Worm (Caenorhabditis elegans): ENCODE measurements around the gene gpa-5.

gpa-5 gene

DNA sequence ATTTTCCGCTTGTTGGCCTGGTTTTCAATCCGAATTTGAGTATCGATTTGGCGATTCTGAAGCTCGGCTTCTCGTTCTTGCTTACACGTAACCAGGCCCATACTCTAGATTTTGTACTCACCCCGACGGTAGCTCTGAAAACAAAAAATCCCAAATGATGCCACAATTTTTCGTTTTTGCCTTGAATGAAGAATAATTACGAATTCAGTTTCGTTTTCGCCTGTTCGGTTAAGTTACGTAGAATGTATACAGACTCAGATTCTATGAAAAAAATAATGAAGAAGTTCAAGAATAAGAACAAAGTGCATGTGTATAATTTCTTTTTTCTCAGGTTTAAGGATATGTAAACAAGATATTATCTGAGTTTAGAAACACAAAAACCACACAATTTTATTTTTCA, at the start of gene gpa-5:
TSS of gene gpa-5 (minus strand) at position 101 of the 400 bp plus-strand sequence.
- TF ChIP-seq ref-1 (GFP tag; conservative IDR thresholded peaks at IDR 0.05) (no peak), tab-1 (GFP tag; IDR thresholded peaks at IDR 0.05) (no peak), flt-1 (GFP tag; IDR thresholded peaks at IDR 0.05) (no peak), cog-1 (tag; optimal IDR thresholded peaks at IDR 0.05) (no peak), ztf-23 (GFP tag; IDR thresholded peaks at IDR 0.05) (no peak), klf-2 (GFP tag; conservative IDR thresholded peaks at IDR 0.05) (no peak), ztf-29 (GFP tag; IDR thresholded peaks at IDR 0.05) (no peak), T22C8.4 (GFP tag; IDR thresholded peaks at IDR 0.05) (no peak), med-1 (GFP tag; optimal IDR thresholded peaks at IDR 0.05; ENCODE audit: insufficient read depth) (no peak)

- no peak for TF ChIP-seq ref-1 (GFP tag; conservative IDR thresholded peaks at IDR 0.05)
- no peak for TF ChIP-seq tab-1 (GFP tag; IDR thresholded peaks at IDR 0.05)
- TF ChIP-seq ztf-23 (GFP tag; IDR thresholded peaks at IDR 0.05) = no peak
- no peak for TF ChIP-seq ztf-29 (GFP tag; IDR thresholded peaks at IDR 0.05)
- no peak for TF ChIP-seq med-1 (GFP tag; optimal IDR thresholded peaks at IDR 0.05; ENCODE audit: insufficient read depth)
- TF ChIP-seq cog-1 (tag; optimal IDR thresholded peaks at IDR 0.05) = no peak
- no peak for TF ChIP-seq klf-2 (GFP tag; conservative IDR thresholded peaks at IDR 0.05)
- no peak for TF ChIP-seq T22C8.4 (GFP tag; IDR thresholded peaks at IDR 0.05)
- TF ChIP-seq flt-1 (GFP tag; IDR thresholded peaks at IDR 0.05) = no peak
These were observed 43.9 kb upstream of the gpa-5 start, which contains the start of gene F48B9.3 for ce11 chrX:2164751-2165150. Gene F48B9.3, plus strand, starts transcription at chrX:2165051.

DNA sequence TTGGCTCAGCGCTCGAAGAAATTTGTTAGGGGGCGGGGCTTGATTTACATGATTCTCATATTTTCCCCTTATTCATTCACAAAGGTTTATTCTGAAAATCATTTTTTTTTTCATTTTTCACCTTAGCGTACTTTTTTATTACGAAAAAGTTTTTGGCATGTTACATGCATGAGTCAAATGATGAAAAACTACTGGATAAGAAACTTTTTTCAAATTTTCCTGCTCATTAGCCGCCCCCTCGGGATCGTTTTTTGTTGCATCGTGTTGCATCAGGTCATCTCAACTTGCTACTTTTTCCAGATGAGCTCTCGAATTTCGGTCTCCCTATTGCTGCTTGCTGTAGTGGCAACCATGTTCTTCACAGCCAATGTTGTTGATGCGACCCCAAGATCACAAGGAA, 42.2 kb upstream of the gpa-5 start, which contains the start of gene pdf-2:
TSS of gene pdf-2 (plus strand) at position 301 of the 400 bp plus-strand sequence.
- TF ChIP-seq ztf-23 (GFP tag; IDR thresholded peaks at IDR 0.05) (no peak), ztf-29 (GFP tag; IDR thresholded peaks at IDR 0.05) (no peak), tab-1 (GFP tag; IDR thresholded peaks at IDR 0.05) (no peak), klf-2 (GFP tag; conservative IDR thresholded peaks at IDR 0.05) (no peak), med-1 (GFP tag; optimal IDR thresholded peaks at IDR 0.05; ENCODE audit: insufficient read depth) (no peak), T22C8.4 (GFP tag; IDR thresholded peaks at IDR 0.05) (no peak), cog-1 (tag; optimal IDR thresholded peaks at IDR 0.05) (no peak), flt-1 (GFP tag; IDR thresholded peaks at IDR 0.05) (no peak), ref-1 (GFP tag; conservative IDR thresholded peaks at IDR 0.05) (no peak)

ce11 chrX:2157855-2158254, 37.0 kb upstream of the gpa-5 start:
- TF ChIP-seq flt-1 (GFP tag; IDR thresholded peaks at IDR 0.05) (no peak), T22C8.4 (GFP tag; IDR thresholded peaks at IDR 0.05) (no peak), cog-1 (tag; optimal IDR thresholded peaks at IDR 0.05) (no peak), klf-2 (GFP tag; conservative IDR thresholded peaks at IDR 0.05) (no peak), med-1 (GFP tag; optimal IDR thresholded peaks at IDR 0.05; ENCODE audit: insufficient read depth) (no peak), ref-1 (GFP tag; conservative IDR thresholded peaks at IDR 0.05) (no peak), ztf-29 (GFP tag; IDR thresholded peaks at IDR 0.05) (no peak), tab-1 (GFP tag; IDR thresholded peaks at IDR 0.05) (no peak), ztf-23 (GFP tag; IDR thresholded peaks at IDR 0.05) (no peak)

DNA sequence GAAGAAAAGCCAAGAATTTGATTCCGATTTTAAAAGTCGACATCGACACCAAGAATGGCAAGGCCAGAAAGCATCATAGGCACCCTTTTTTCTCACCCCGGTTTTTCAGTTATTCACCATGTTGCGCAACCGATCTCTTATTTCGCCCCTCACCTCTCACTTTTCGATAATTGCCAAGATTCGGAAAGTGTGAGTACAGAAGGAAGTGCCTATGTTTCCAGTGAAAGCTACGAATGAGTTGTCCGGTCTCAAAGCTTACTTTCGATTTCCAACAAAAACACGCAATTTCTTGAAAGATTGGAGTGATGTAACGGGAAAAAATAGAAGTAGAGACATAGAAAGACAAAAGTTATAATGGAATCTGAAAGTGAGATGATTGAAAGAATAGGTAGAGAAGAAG, 32.9 kb upstream of the gpa-5 start:
- no peak for TF ChIP-seq flt-1 (GFP tag; IDR thresholded peaks at IDR 0.05)
- no peak for TF ChIP-seq klf-2 (GFP tag; conservative IDR thresholded peaks at IDR 0.05)
- no peak for TF ChIP-seq ztf-23 (GFP tag; IDR thresholded peaks at IDR 0.05)
- no peak for TF ChIP-seq med-1 (GFP tag; optimal IDR thresholded peaks at IDR 0.05; ENCODE audit: insufficient read depth)

- no peak for TF ChIP-seq ref-1 (GFP tag; conservative IDR thresholded peaks at IDR 0.05)
- TF ChIP-seq tab-1 (GFP tag; IDR thresholded peaks at IDR 0.05) = no peak
- TF ChIP-seq ztf-29 (GFP tag; IDR thresholded peaks at IDR 0.05) = no peak
- TF ChIP-seq ztf-23 (GFP tag; IDR thresholded peaks at IDR 0.05) = no peak
- TF ChIP-seq med-1 (GFP tag; optimal IDR thresholded peaks at IDR 0.05; ENCODE audit: insufficient read depth) = no peak
- no peak for TF ChIP-seq klf-2 (GFP tag; conservative IDR thresholded peaks at IDR 0.05)
- TF ChIP-seq flt-1 (GFP tag; IDR thresholded peaks at IDR 0.05) = no peak
These were observed 31.2 kb upstream of the gpa-5 start for ce11 chrX:2152062-2152461.

- TF ChIP-seq cog-1 (tag; optimal IDR thresholded peaks at IDR 0.05) (no peak), flt-1 (GFP tag; IDR thresholded peaks at IDR 0.05) (no peak), ref-1 (GFP tag; conservative IDR thresholded peaks at IDR 0.05) (no peak), T22C8.4 (GFP tag; IDR thresholded peaks at IDR 0.05) (no peak), med-1 (GFP tag; optimal IDR thresholded peaks at IDR 0.05; ENCODE audit: insufficient read depth) (no peak), tab-1 (GFP tag; IDR thresholded peaks at IDR 0.05) (no peak), ztf-29 (GFP tag; IDR thresholded peaks at IDR 0.05) (no peak)
These were observed 29.1 kb upstream of the gpa-5 start, which contains the start of gene npax-2 for ce11 chrX:2150006-2150405. Gene npax-2, minus strand, starts transcription at chrX:2150106.

- TF ChIP-seq flt-1 (GFP tag; IDR thresholded peaks at IDR 0.05) = no peak
- no peak for TF ChIP-seq med-1 (GFP tag; optimal IDR thresholded peaks at IDR 0.05; ENCODE audit: insufficient read depth)
- TF ChIP-seq ztf-23 (GFP tag; IDR thresholded peaks at IDR 0.05) = no peak
- no peak for TF ChIP-seq ztf-29 (GFP tag; IDR thresholded peaks at IDR 0.05)
- TF ChIP-seq T22C8.4 (GFP tag; IDR thresholded peaks at IDR 0.05) = no peak
- no peak for TF ChIP-seq ref-1 (GFP tag; conservative IDR thresholded peaks at IDR 0.05)
- no peak for TF ChIP-seq tab-1 (GFP tag; IDR thresholded peaks at IDR 0.05)
- no peak for TF ChIP-seq klf-2 (GFP tag; conservative IDR thresholded peaks at IDR 0.05)
These were observed 24.8 kb upstream of the gpa-5 start, which contains the start of gene dpy-3 for ce11 chrX:2145629-2146028. Gene dpy-3, minus strand, starts transcription at chrX:2145647.

DNA sequence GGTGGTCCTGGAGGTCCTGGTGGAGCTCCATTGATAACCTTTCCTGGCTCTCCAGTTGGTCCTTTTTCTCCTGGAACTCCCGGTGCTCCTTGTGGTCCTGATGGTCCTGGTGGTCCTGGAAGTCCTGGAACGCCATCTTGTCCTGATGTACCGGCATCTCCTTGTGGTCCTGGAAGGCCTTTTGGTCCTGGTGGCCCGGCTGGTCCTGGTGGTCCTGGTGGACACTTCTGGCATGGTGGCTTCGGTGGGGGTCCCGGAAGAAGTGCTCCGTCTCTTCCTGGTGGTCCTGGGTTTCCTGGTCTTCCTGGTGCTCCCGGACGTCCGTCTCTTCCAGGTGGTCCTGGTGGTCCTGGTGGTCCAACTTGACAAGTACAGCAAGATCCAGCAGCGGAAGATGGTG, 24.0 kb upstream of the gpa-5 start:
- TF ChIP-seq ref-1 (GFP tag; conservative IDR thresholded peaks at IDR 0.05) (no peak), flt-1 (GFP tag; IDR thresholded peaks at IDR 0.05) (no peak), med-1 (GFP tag; optimal IDR thresholded peaks at IDR 0.05; ENCODE audit: insufficient read depth) (no peak), cog-1 (tag; optimal IDR thresholded peaks at IDR 0.05) (no peak), tab-1 (GFP tag; IDR thresholded peaks at IDR 0.05) (no peak), ztf-23 (GFP tag; IDR thresholded peaks at IDR 0.05) (no peak), ztf-29 (GFP tag; IDR thresholded peaks at IDR 0.05) (no peak), T22C8.4 (GFP tag; IDR thresholded peaks at IDR 0.05) (no peak), klf-2 (GFP tag; conservative IDR thresholded peaks at IDR 0.05) (no peak)

DNA sequence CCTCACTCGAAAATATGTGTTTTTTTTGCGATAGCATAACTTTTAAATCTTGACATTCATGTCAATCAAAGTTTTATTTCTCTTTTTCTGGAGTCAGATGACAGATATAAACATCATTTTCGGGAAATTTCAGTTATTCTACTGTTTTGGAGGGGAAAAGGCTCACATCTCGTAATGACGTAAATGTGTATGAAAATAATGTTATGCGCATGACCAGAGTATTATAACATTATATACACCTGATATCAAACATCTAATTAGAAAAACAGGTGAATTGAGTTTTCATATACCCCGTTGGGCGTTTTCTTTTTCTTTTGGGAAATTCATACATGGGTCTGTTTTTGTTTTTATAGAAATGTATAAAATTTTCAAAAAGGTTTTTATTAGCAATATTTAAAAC, 23.4 kb upstream of the gpa-5 start:
- no peak for TF ChIP-seq cog-1 (tag; optimal IDR thresholded peaks at IDR 0.05)
